Worm (Caenorhabditis elegans) whole organism, L1 larva: Measurements from ENCODE around the gene nspc-4.

Experiments used
- C04F5.9 ChIP-seq: sonication (generic microtip); optimal IDR thresholded peaks from 2 replicates; lab custom pipeline; 2016; ENCODE audit warnings: missing genetic modification characterization, missing compliant biosample characterization
- C16A3.4 ChIP-seq: fragments of 150-350 bp; optimal IDR thresholded peaks from 2 replicates; lab custom pipeline; 2014; ENCODE audit warnings: missing biosample characterization, missing genetic modification characterization
- C34B4.2 ChIP-seq: sonication (generic microtip); optimal IDR thresholded peaks from 2 replicates; lab custom pipeline; 2017; ENCODE audit warnings: mild to moderate bottlenecking, missing genetic modification characterization, missing compliant biosample characterization
- F16B12.6 ChIP-seq: fragments of 150-350 bp; optimal IDR thresholded peaks from 2 replicates; lab custom pipeline; 2014; ENCODE audit warnings: missing biosample characterization, missing genetic modification characterization
- aha-1 ChIP-seq: fragments of 150-350 bp; optimal IDR thresholded peaks from 2 replicates; lab custom pipeline; 2014; ENCODE audit warnings: missing biosample characterization, missing genetic modification characterization
- alr-1 ChIP-seq: fragments of 200-800 bp; sonication (Bioruptor generic); optimal IDR thresholded peaks from 2 replicates; lab custom pipeline; 2018; ENCODE audit warnings: borderline replicate concordance, mild to moderate bottlenecking, missing genetic modification characterization, missing compliant biosample characterization
- blmp-1 ChIP-seq: fragments of 150-350 bp; optimal IDR thresholded peaks from 2 replicates; lab custom pipeline; 2014; ENCODE audit warnings: missing biosample characterization, missing genetic modification characterization
- ceh-63 ChIP-seq: fragments of 200-800 bp; sonication (Bioruptor generic); optimal IDR thresholded peaks from 2 replicates; lab custom pipeline; 2018; ENCODE audit warnings: mild to moderate bottlenecking, missing genetic modification characterization, missing compliant biosample characterization
- ceh-8 ChIP-seq: fragments of 200-800 bp; sonication (Bioruptor generic); optimal IDR thresholded peaks from 2 replicates; lab custom pipeline; 2018; ENCODE audit warnings: mild to moderate bottlenecking, missing genetic modification characterization, moderate library complexity, missing compliant biosample characterization
- ceh-82 ChIP-seq, 3 experiments: fragments of 150-350 bp in 1 of 3; sonication (generic microtip) in 2 of 3; optimal IDR thresholded peaks; 2 replicates each; lab custom pipeline; 2014 to 2017; ENCODE audit warnings: missing biosample characterization in 3 of 3, missing genetic modification characterization in 3 of 3
- dpl-1 ChIP-seq, 3 experiments: fragments of 150-350 bp in 2 of 3; sonication (generic microtip) in 1 of 3; optimal IDR thresholded peaks; 2 replicates each; lab custom pipeline; 2014 to 2017; ENCODE audit warnings: missing biosample characterization in 3 of 3, missing genetic modification characterization in 3 of 3, missing genetic modification reagents in 3 of 3
- dsc-1 ChIP-seq: sonication (generic microtip); optimal IDR thresholded peaks from 2 replicates; lab custom pipeline; 2016; ENCODE audit warnings: mild to moderate bottlenecking, missing genetic modification characterization, missing compliant biosample characterization
- efl-1 ChIP-seq, 4 experiments: fragments of 150-350 bp; optimal IDR thresholded peaks in 3 of 4; peaks in 1 of 4; 1 replicate in 1 of 4; 2 replicates in 3 of 4; lab custom pipeline; 2014; ENCODE audit warnings: missing biosample characterization in 2 of 4, missing genetic modification characterization in 2 of 4, missing genetic modification reagents in 2 of 4
- efl-3 ChIP-seq: fragments of 200-800 bp; sonication (Bioruptor generic); optimal IDR thresholded peaks from 2 replicates; lab custom pipeline; 2018; ENCODE audit warnings: mild to moderate bottlenecking, missing genetic modification characterization, missing compliant biosample characterization
- egl-13 ChIP-seq: sonication (generic microtip); optimal IDR thresholded peaks from 2 replicates; lab custom pipeline; 2016; ENCODE audit warnings: missing genotype, missing genetic modification reagents, missing genetic modification characterization, missing compliant biosample characterization
- egl-27 ChIP-seq, 2 experiments: fragments of 150-350 bp in 1 of 2; sonication (generic microtip); optimal IDR thresholded peaks; 3 replicates each; lab custom pipeline; 2017 to 2018; ENCODE audit warnings: missing biosample characterization in 2 of 2, missing genetic modification characterization in 2 of 2, missing genetic modification reagents in 2 of 2
- ets-5 ChIP-seq: fragments of 200-800 bp; sonication (Bioruptor generic); IDR thresholded peaks from 2 replicates; pipeline ENCODE4 v1.3.6; 2022; ENCODE audit warnings: missing genetic modification characterization, missing compliant biosample characterization
- fkh-8 ChIP-seq: sonication (generic microtip); optimal IDR thresholded peaks from 2 replicates; lab custom pipeline; 2016; ENCODE audit warnings: mild to moderate bottlenecking, missing genetic modification characterization, missing compliant biosample characterization
- fos-1 ChIP-seq: fragments of 150-350 bp; optimal IDR thresholded peaks from 2 replicates; lab custom pipeline; 2014; ENCODE audit warnings: missing biosample characterization, missing genetic modification characterization
- lin-13 ChIP-seq: fragments of 150-350 bp; optimal IDR thresholded peaks from 2 replicates; lab custom pipeline; 2014; ENCODE audit warnings: missing biosample characterization, missing genetic modification reagents, missing genetic modification characterization
- lin-14 ChIP-seq: fragments of 200-800 bp; sonication (Bioruptor generic); optimal IDR thresholded peaks from 2 replicates; lab custom pipeline; 2018; ENCODE audit warnings: mild to moderate bottlenecking, missing genetic modification characterization, moderate library complexity, missing compliant biosample characterization
- lir-3 ChIP-seq: sonication (generic microtip); optimal IDR thresholded peaks from 2 replicates; lab custom pipeline; 2016; ENCODE audit warnings: mild to moderate bottlenecking, missing genetic modification characterization, moderate library complexity, missing compliant biosample characterization; ENCODE audit not compliant: poor library complexity
- mab-9 ChIP-seq: fragments of 200-800 bp; sonication (Bioruptor generic); IDR thresholded peaks from 2 replicates; pipeline ENCODE4 v1.3.6; 2022; ENCODE audit warnings: missing genetic modification reagents, missing genetic modification characterization, missing compliant biosample characterization
- mdl-1 ChIP-seq, 2 experiments: fragments of 150-350 bp; optimal IDR thresholded peaks; 2 replicates each; lab custom pipeline; 2014 to 2017; ENCODE audit warnings: missing biosample characterization in 2 of 2, missing genetic modification characterization in 2 of 2, inconsistent platforms in 1 of 2
- mep-1 ChIP-seq: fragments of 150-350 bp; optimal IDR thresholded peaks from 2 replicates; lab custom pipeline; 2014; ENCODE audit warnings: missing biosample characterization, missing genetic modification characterization
- nhr-12 ChIP-seq: sonication (generic microtip); optimal IDR thresholded peaks from 2 replicates; lab custom pipeline; 2017; ENCODE audit warnings: missing biosample characterization, missing genetic modification characterization
- nhr-19 ChIP-seq: fragments of 200-800 bp; sonication (Bioruptor generic); conservative IDR thresholded peaks from 2 replicates; pipeline ENCODE4 v1.3.6; 2022; ENCODE audit warnings: missing genetic modification characterization, missing compliant biosample characterization
- nhr-76 ChIP-seq: sonication (generic microtip); optimal IDR thresholded peaks from 2 replicates; lab custom pipeline; 2017; ENCODE audit warnings: missing biosample characterization, missing genetic modification characterization
- nhr-77 ChIP-seq: fragments of 150-350 bp; optimal IDR thresholded peaks from 2 replicates; lab custom pipeline; 2014; ENCODE audit warnings: missing biosample characterization, missing genetic modification characterization
- nhr-84 ChIP-seq: sonication (generic microtip); optimal IDR thresholded peaks from 2 replicates; lab custom pipeline; 2017; ENCODE audit warnings: missing biosample characterization, missing genetic modification characterization
- nhr-90 ChIP-seq: sonication (generic microtip); optimal IDR thresholded peaks from 2 replicates; lab custom pipeline; 2016; ENCODE audit warnings: mild to moderate bottlenecking, missing genetic modification characterization, missing compliant biosample characterization; ENCODE audit not compliant: poor library complexity
- rnt-1 ChIP-seq: sonication (generic microtip); optimal IDR thresholded peaks from 2 replicates; lab custom pipeline; 2016; ENCODE audit warnings: mild to moderate bottlenecking, missing genetic modification characterization, moderate library complexity, missing compliant biosample characterization
- skn-1 ChIP-seq: fragments of 150-350 bp; optimal IDR thresholded peaks from 2 replicates; lab custom pipeline; 2014; ENCODE audit warnings: missing biosample characterization, missing genetic modification characterization
- snpc-4 ChIP-seq: fragments of 150-350 bp; optimal IDR thresholded peaks from 2 replicates; lab custom pipeline; 2014; ENCODE audit warnings: missing biosample characterization, missing genetic modification characterization
- snu-23 ChIP-seq: sonication (generic microtip); optimal IDR thresholded peaks from 2 replicates; lab custom pipeline; 2016; ENCODE audit warnings: missing genetic modification characterization, missing compliant biosample characterization
- swsn-7 ChIP-seq: sonication (generic microtip); optimal IDR thresholded peaks from 2 replicates; lab custom pipeline; 2016; ENCODE audit warnings: missing genetic modification characterization, missing compliant biosample characterization
- unc-30 ChIP-seq: sonication (generic microtip); optimal IDR thresholded peaks from 2 replicates; lab custom pipeline; 2017; ENCODE audit warnings: missing biosample characterization, missing genetic modification characterization
- unc-62 ChIP-seq: fragments of 150-350 bp; optimal IDR thresholded peaks from 2 replicates; lab custom pipeline; 2014; ENCODE audit warnings: missing biosample characterization, missing genetic modification reagents, missing genetic modification characterization
- unc-98 ChIP-seq: fragments of 200-800 bp; sonication (Bioruptor generic); IDR thresholded peaks from 2 replicates; pipeline ENCODE4 v1.3.6; 2022; ENCODE audit warnings: missing genetic modification characterization, missing compliant biosample characterization
- xbp-1 ChIP-seq: sonication (generic microtip); optimal IDR thresholded peaks from 2 replicates; lab custom pipeline; 2016; ENCODE audit warnings: missing genetic modification characterization, missing compliant biosample characterization
- zag-1 ChIP-seq: fragments of 150-350 bp; optimal IDR thresholded peaks from 2 replicates; lab custom pipeline; 2014; ENCODE audit warnings: missing biosample characterization, missing genetic modification characterization
- ztf-11 ChIP-seq, 2 experiments: sonication (generic microtip); optimal IDR thresholded peaks; 2 replicates each; lab custom pipeline; 2016 to 2017; ENCODE audit warnings: missing genetic modification characterization in 2 of 2, missing biosample characterization in 1 of 2, missing compliant biosample characterization in 1 of 2
- ztf-4 ChIP-seq: fragments of 150-350 bp; optimal IDR thresholded peaks from 2 replicates; lab custom pipeline; 2014; ENCODE audit warnings: missing biosample characterization, missing genetic modification characterization

Gene nspc-4

ce11 chrX:8556614-8557196 lies 18.5 kb upstream of the nspc-4 start, which contains the start of gene utx-1 (continued):
- TF ChIP-seq efl-3 (GFP tag; lab: Kevin White, UChicago) (no peak), aha-1 (tag; lab: Kevin White, UChicago) (no peak), zag-1 (tag; lab: Kevin White, UChicago) (no peak), ets-5 (GFP tag; lab: Robert Waterston, UW) (no peak), fkh-8 (peak; percentile 26), lin-13 (GFP tag; lab: Kevin White, UChicago) (no peak), ceh-8 (GFP tag; lab: Kevin White, UChicago) (no peak), lir-3 (tag; lab: Kevin White, UChicago) (no peak), mep-1 (peak; percentile 21), unc-30 (tag; lab: Kevin White, UChicago) (no peak), egl-13 (tag; lab: Kevin White, UChicago) (no peak), xbp-1 (tag; lab: Kevin White, UChicago) (no peak), ztf-4 (tag; lab: Kevin White, UChicago) (no peak), lin-14 (GFP tag; lab: Kevin White, UChicago) (peak; percentile 59), alr-1 (tag; lab: Kevin White, UChicago) (no peak), C16A3.4 (tag; lab: Kevin White, UChicago) (no peak), rnt-1 (peak; percentile 33), blmp-1 (tag; lab: Kevin White, UChicago) (peak; percentile 4), ztf-11 (tag; optimal IDR thresholded peaks at IDR 0.05; lab: Kevin White, UChicago) (peak in 1 of 2 experiments; percentile 37), unc-62 (GFP tag; lab: Kevin White, UChicago) (no peak), snpc-4 (no peak), mdl-1 (tag; optimal IDR thresholded peaks at IDR 0.05; lab: Kevin White, UChicago) (peak in 1 of 2 experiments; percentile 12), C04F5.9 (tag; lab: Kevin White, UChicago) (no peak), skn-1 (tag; lab: Kevin White, UChicago) (peak; percentile 12), dpl-1 (GFP tag; optimal IDR thresholded peaks at IDR 0.05; lab: Kevin White, UChicago) (no peak), ceh-82 (tag; optimal IDR thresholded peaks at IDR 0.05; lab: Kevin White, UChicago) (peak in 1 of 3 experiments; percentile 9), egl-27 (tag; optimal IDR thresholded peaks at IDR 0.05; lab: Kevin White, UChicago) (no peak), nhr-76 (tag; lab: Kevin White, UChicago) (no peak), nhr-90 (tag; lab: Kevin White, UChicago) (peak; percentile 28), fos-1 (tag; lab: Kevin White, UChicago) (no peak), snu-23 (GFP tag; lab: Kevin White, UChicago) (peak; percentile 31), C34B4.2 (no peak), nhr-19 (GFP tag; lab: Robert Waterston, UW) (peak; percentile 23; the same call in 1 of the 2 replicates), nhr-77 (tag; lab: Kevin White, UChicago) (no peak), efl-1 (optimal IDR thresholded peaks at IDR 0.05; lab: Kevin White, UChicago) (peak in 1 of 2 experiments; percentile 24), efl-1 (GFP tag; optimal IDR thresholded peaks at IDR 0.05 in 1 of 2; lab: Kevin White, UChicago) (no peak), mab-9 (GFP tag; lab: Robert Waterston, UW) (0 out of 2 replicates have a peak, but pooled peaks have one; percentile 21), ceh-63 (GFP tag; lab: Kevin White, UChicago) (no peak), dsc-1 (tag; lab: Kevin White, UChicago) (peak; percentile 26), nhr-12 (tag; lab: Kevin White, UChicago) (no peak), unc-98 (no peak), nhr-84 (tag; lab: Kevin White, UChicago) (no peak), swsn-7 (tag; lab: Kevin White, UChicago) (peak; percentile 30), F16B12.6 (tag; lab: Kevin White, UChicago) (no peak)
